Worm (Caenorhabditis elegans) whole organism, young adult: ENCODE data around the gene sop-2.

ENCODE experiments used
- F57A8.1 ChIP-seq: fragments of 200-800 bp; sonication (Bioruptor generic); optimal IDR thresholded peaks from 2 replicates; lab custom pipeline; 2018; ENCODE audit warnings: mild to moderate bottlenecking, missing genetic modification characterization, moderate library complexity, missing compliant biosample characterization
- T26A5.8 ChIP-seq: sonication (generic microtip); optimal IDR thresholded peaks from 2 replicates; lab custom pipeline; 2016; ENCODE audit warnings: missing genetic modification characterization, missing compliant biosample characterization
- akir-1 ChIP-seq: fragments of 200-800 bp; sonication (Bioruptor generic); optimal IDR thresholded peaks from 2 replicates; lab custom pipeline; 2018; ENCODE audit warnings: mild to moderate bottlenecking, missing genetic modification characterization, moderate library complexity, missing compliant biosample characterization
- ama-1 ChIP-seq, 3 experiments: fragments of 150-350 bp in 1 of 3; sonication (generic microtip) in 2 of 3; optimal IDR thresholded peaks; 2 replicates each; lab custom pipeline; 2014 to 2018; ENCODE audit warnings: missing biosample characterization in 2 of 3, missing genetic modification characterization in 2 of 3, missing genetic modification reagents in 2 of 3
- gei-17 ChIP-seq: fragments of 200-800 bp; sonication (Bioruptor generic); optimal IDR thresholded peaks from 2 replicates; lab custom pipeline; 2018; ENCODE audit warnings: mild to moderate bottlenecking, missing genetic modification characterization, missing compliant biosample characterization
- hmg-20 ChIP-seq: fragments of 200-800 bp; sonication (Bioruptor generic); IDR thresholded peaks from 2 replicates; pipeline ENCODE4 v1.3.6; 2022; ENCODE audit warnings: missing genetic modification reagents, missing genetic modification characterization, missing compliant biosample characterization
- lin-54 ChIP-seq: fragments of 200-800 bp; sonication (Bioruptor generic); optimal IDR thresholded peaks from 2 replicates; lab custom pipeline; 2018; ENCODE audit warnings: mild to moderate bottlenecking, missing genetic modification characterization, missing compliant biosample characterization
- mel-28 ChIP-seq: sonication (generic microtip); optimal IDR thresholded peaks from 2 replicates; lab custom pipeline; 2016; ENCODE audit warnings: borderline replicate concordance, mild to moderate bottlenecking, missing genetic modification characterization, missing compliant biosample characterization
- nhr-27 ChIP-seq: fragments of 200-800 bp; sonication (Bioruptor generic); optimal IDR thresholded peaks from 2 replicates; lab custom pipeline; 2018; ENCODE audit warnings: mild to moderate bottlenecking, missing genetic modification characterization, moderate library complexity, missing compliant biosample characterization
- snpc-4 ChIP-seq, 5 experiments: fragments of 150-350 bp in 1 of 5; sonication (generic microtip) in 4 of 5; optimal IDR thresholded peaks; 2 replicates each; lab custom pipeline; 2014 to 2018; ENCODE audit warnings: missing genetic modification characterization in 5 of 5, missing biosample characterization in 3 of 5, antibody characterized with exemption in 2 of 5, mild to moderate bottlenecking in 2 of 5, missing compliant biosample characterization in 2 of 5, missing genotype in 2 of 5, moderate library complexity in 2 of 5, missing genetic modification reagents in 1 of 5
- ztf-26 ChIP-seq: sonication (generic microtip); optimal IDR thresholded peaks from 2 replicates; lab custom pipeline; 2017; ENCODE audit warnings: missing genetic modification characterization, missing compliant biosample characterization

DNA sequence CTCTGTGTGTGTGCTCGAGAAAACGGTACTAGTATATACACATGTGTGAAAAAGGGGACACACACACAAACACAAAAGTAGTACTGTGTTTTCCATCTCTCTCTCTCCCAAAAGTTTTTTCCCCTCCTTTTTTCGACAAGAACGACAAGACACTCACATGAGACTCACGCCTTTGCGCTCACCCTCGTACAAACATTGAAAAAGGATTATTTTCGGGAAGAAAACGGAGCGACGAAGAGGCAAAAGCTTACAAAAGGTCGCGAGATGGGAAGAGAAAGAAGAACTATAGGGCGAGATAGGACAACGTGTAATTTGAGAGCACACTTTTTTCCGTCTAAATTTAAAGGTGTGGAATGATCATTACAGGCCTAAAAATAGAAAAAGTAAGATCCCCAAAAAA lies 10.1 kb downstream of the sop-2 start:
- no peak for TF ChIP-seq mel-28 (tag; lab: Kevin White, UChicago)
- TF ChIP-seq F57A8.1 (GFP tag; lab: Kevin White, UChicago): no peak
- TF ChIP-seq nhr-27 (tag; lab: Kevin White, UChicago): no peak
- no peak for TF ChIP-seq akir-1
- TF ChIP-seq snpc-4 (GFP tag; optimal IDR thresholded peaks at IDR 0.05; lab: Kevin White, UChicago): no peak
- TF ChIP-seq snpc-4 (tag; optimal IDR thresholded peaks at IDR 0.05; lab: Kevin White, UChicago): no peak
- TF ChIP-seq gei-17 (GFP tag; lab: Kevin White, UChicago): no peak
- no peak for TF ChIP-seq hmg-20 (GFP tag; lab: Robert Waterston, UW)
- TF ChIP-seq lin-54: no peak
- TF ChIP-seq T26A5.8 (tag; lab: Kevin White, UChicago): no peak
- TF ChIP-seq ztf-26 (tag; lab: Kevin White, UChicago): no peak
- TF ChIP-seq ama-1 (optimal IDR thresholded peaks at IDR 0.05; lab: Kevin White, UChicago): no peak
- no peak for TF ChIP-seq ama-1 (GFP tag; optimal IDR thresholded peaks at IDR 0.05; lab: Kevin White, UChicago)
